Worm (Caenorhabditis elegans): ENCODE data around the gene C05E11.7.
A peak's percentile ranks its signal among the peaks of the same experiment; 100 is the strongest.

The C05E11.7 gene

ce11 chrX:4532160-4532741, 53.2 kb downstream of the C05E11.7 start, which contains the start of gene nhr-35:
Gene nhr-35, plus strand, starts transcription at chrX:4532691.
- TF ChIP-seq sptf-1 (tag; optimal IDR thresholded peaks at IDR 0.05), result no peak
- no peak for TF ChIP-seq lsy-2 (tag; optimal IDR thresholded peaks at IDR 0.05)
- peak; percentile 43 for TF ChIP-seq unc-120 (tag; optimal IDR thresholded peaks at IDR 0.05; ENCODE audit: poor library complexity, severe bottlenecking)
- peak; percentile 6 for TF ChIP-seq ham-2 (GFP tag; optimal IDR thresholded peaks at IDR 0.05)
- no peak for TF ChIP-seq snpc-4 (tag; optimal IDR thresholded peaks at IDR 0.05)
- TF ChIP-seq pha-4 (tag; optimal IDR thresholded peaks at IDR 0.05), result no peak
- no peak for TF ChIP-seq nhr-237 (tag; optimal IDR thresholded peaks at IDR 0.05)
- TF ChIP-seq ceh-43 (GFP tag; optimal IDR thresholded peaks at IDR 0.05), result no peak
- peak; percentile 91 for TF ChIP-seq hlh-1 (tag; optimal IDR thresholded peaks at IDR 0.05)
- TF ChIP-seq ceh-39 (tag; optimal IDR thresholded peaks at IDR 0.05), result no peak
- TF ChIP-seq flh-1 (GFP tag; optimal IDR thresholded peaks at IDR 0.05), result no peak
- peak; percentile 60 for TF ChIP-seq nhr-2 (tag; optimal IDR thresholded peaks at IDR 0.05)
- TF ChIP-seq elt-3 (tag; optimal IDR thresholded peaks at IDR 0.05), result no peak
- no peak for TF ChIP-seq bed-3 (GFP tag; optimal IDR thresholded peaks at IDR 0.05)
- TF ChIP-seq drap-1 (GFP tag; optimal IDR thresholded peaks at IDR 0.05), result no peak
- no peak for TF ChIP-seq elt-1 (tag; optimal IDR thresholded peaks at IDR 0.05; ENCODE audit: borderline replicate concordance, insufficient read depth)
- TF ChIP-seq mep-1 (tag; optimal IDR thresholded peaks at IDR 0.05), result no peak
- TF ChIP-seq lin-13 (tag; optimal IDR thresholded peaks at IDR 0.05), result no peak
- TF ChIP-seq ztf-11 (tag; optimal IDR thresholded peaks at IDR 0.05), result no peak
- no peak for TF ChIP-seq tbx-8 (GFP tag; optimal IDR thresholded peaks at IDR 0.05)
- TF ChIP-seq zip-8 (tag; optimal IDR thresholded peaks at IDR 0.05), result no peak
- no peak for TF ChIP-seq ces-1 (GFP tag; optimal IDR thresholded peaks at IDR 0.05)
- TF ChIP-seq sem-2 (GFP tag; optimal IDR thresholded peaks at IDR 0.05), result no peak
- no peak for TF ChIP-seq mab-5 (tag; optimal IDR thresholded peaks at IDR 0.05)
- no peak for TF ChIP-seq M03D4.4 (tag; optimal IDR thresholded peaks at IDR 0.05)
- no peak for TF ChIP-seq mls-2 (tag; optimal IDR thresholded peaks at IDR 0.05)
- TF ChIP-seq blmp-1 (tag; optimal IDR thresholded peaks at IDR 0.05), result no peak
- TF ChIP-seq nhr-12 (tag; optimal IDR thresholded peaks at IDR 0.05), result no peak
- no peak for TF ChIP-seq lin-32 (GFP tag; optimal IDR thresholded peaks at IDR 0.05)
- TF ChIP-seq cnd-1 (tag; optimal IDR thresholded peaks at IDR 0.05), result no peak
- TF ChIP-seq nhr-76 (tag; optimal IDR thresholded peaks at IDR 0.05), result no peak
- TF ChIP-seq unc-39 (tag; optimal IDR thresholded peaks at IDR 0.05), result no peak
- TF ChIP-seq nhr-28 (tag; optimal IDR thresholded peaks at IDR 0.05), result no peak
- TF ChIP-seq ceh-83 (GFP tag; optimal IDR thresholded peaks at IDR 0.05), result no peak
- peak; percentile 95 for TF ChIP-seq unc-62 (GFP tag; optimal IDR thresholded peaks at IDR 0.05)
